Worm (Caenorhabditis elegans) whole organism, young adult: ENCODE measurements around the gene citk-1.

Experiments used
- efl-1 ChIP-seq: fragments of 150-350 bp; optimal IDR thresholded peaks from 2 replicates; lab custom pipeline; 2014; ENCODE audit warnings: missing biosample characterization, missing genetic modification reagents, missing genetic modification characterization
- fkh-3 ChIP-seq: sonication (generic microtip); optimal IDR thresholded peaks from 2 replicates; lab custom pipeline; 2016; ENCODE audit warnings: mild to moderate bottlenecking, missing genetic modification characterization, missing compliant biosample characterization
- nhr-179 ChIP-seq: sonication (generic microtip); optimal IDR thresholded peaks from 2 replicates; lab custom pipeline; 2016; ENCODE audit warnings: mild to moderate bottlenecking, missing genetic modification characterization, missing compliant biosample characterization

ce11 chrII:13949290-13949689 lies 40.6 kb downstream of the citk-1 start, which contains the start of gene sre-44:
- TF ChIP-seq nhr-179 (tag; lab: Kevin White, UChicago) (no peak), fkh-3 (tag; lab: Kevin White, UChicago) (no peak), efl-1 (no peak)
